Fruit fly (Drosophila melanogaster) whole organism, embryonic: ENCODE data around the gene MED19.
A peak's percentile ranks its signal among the peaks of the same experiment; 100 is the strongest.

Experiments
- Aef1 ChIP-seq: fragments of 200-800 bp; sonication (Bioruptor generic); IDR thresholded peaks from 3 replicates; pipeline ENCODE4 v1.3.6; 2022; ENCODE audit warnings: missing biosample characterization, missing genetic modification characterization
- CG10209 ChIP-seq: fragments of 200-800 bp; sonication (Bioruptor generic); optimal IDR thresholded peaks from 3 replicates; lab custom pipeline; 2017; ENCODE audit warnings: missing biosample characterization, mild to moderate bottlenecking, missing genetic modification characterization, missing genetic modification reagents
- CG12071 ChIP-seq: fragments of 200-800 bp; sonication (Bioruptor generic); optimal IDR thresholded peaks from 3 replicates; lab custom pipeline; 2018; ENCODE audit warnings: missing biosample characterization, mild to moderate bottlenecking, missing genetic modification characterization
- CG14860 ChIP-seq: fragments of 200-800 bp; sonication (Bioruptor generic); IDR thresholded peaks from 3 replicates; pipeline ENCODE4 v1.3.6; 2022; ENCODE audit warnings: missing biosample characterization, missing genetic modification characterization; ENCODE audit not compliant: partially characterized antibody
- CG15269 ChIP-seq: fragments of 200-800 bp; sonication (Bioruptor generic); optimal IDR thresholded peaks from 2 replicates; lab custom pipeline; 2018; ENCODE audit warnings: missing biosample characterization, mild to moderate bottlenecking, missing genetic modification characterization, moderate library complexity
- CG17359 ChIP-seq: fragments of 200-800 bp; sonication (Bioruptor generic); optimal IDR thresholded peaks from 3 replicates; lab custom pipeline; 2018; ENCODE audit warnings: missing biosample characterization, mild to moderate bottlenecking, missing genetic modification characterization, moderate library complexity
- CG17568 ChIP-seq: fragments of 200-800 bp; sonication (Bioruptor generic); optimal IDR thresholded peaks from 2 replicates; lab custom pipeline; 2018; ENCODE audit warnings: missing biosample characterization, mild to moderate bottlenecking, missing genetic modification characterization, moderate library complexity
- CG18619 ChIP-seq: fragments of 200-800 bp; sonication (Bioruptor generic); optimal IDR thresholded peaks from 3 replicates; lab custom pipeline; 2017; ENCODE audit warnings: missing biosample characterization, mild to moderate bottlenecking, missing genetic modification characterization
- CG34224 ChIP-seq: fragments of 200-800 bp; sonication (Bioruptor generic); IDR thresholded peaks from 3 replicates; pipeline ENCODE4 v1.3.6; 2022; ENCODE audit warnings: missing biosample characterization, missing genetic modification characterization; ENCODE audit not compliant: partially characterized antibody
- CG3726 ChIP-seq: fragments of 200-800 bp; sonication (Bioruptor generic); IDR thresholded peaks from 3 replicates; pipeline ENCODE4, ENCODE4 v1.3.6; 2022; ENCODE audit warnings: missing biosample characterization, missing genetic modification characterization
- CG4707 ChIP-seq: fragments of 200-800 bp; sonication (Bioruptor generic); optimal IDR thresholded peaks from 2 replicates; lab custom pipeline; 2018; ENCODE audit warnings: missing biosample characterization, mild to moderate bottlenecking, missing genetic modification characterization, moderate library complexity
- CG5180 ChIP-seq: fragments of 200-800 bp; sonication (Bioruptor generic); optimal IDR thresholded peaks from 3 replicates; lab custom pipeline; 2017; ENCODE audit warnings: missing biosample characterization, missing genetic modification characterization, mild to moderate bottlenecking, moderate library complexity, missing genetic modification reagents
- CG7987 ChIP-seq: fragments of 200-800 bp; sonication (Bioruptor generic); optimal IDR thresholded peaks from 2 replicates; lab custom pipeline; 2018; ENCODE audit warnings: missing biosample characterization, mild to moderate bottlenecking, missing genetic modification characterization, moderate library complexity
- CG8281 ChIP-seq: fragments of 200-800 bp; sonication (Bioruptor generic); optimal IDR thresholded peaks from 2 replicates; lab custom pipeline; 2018; ENCODE audit warnings: missing biosample characterization, mild to moderate bottlenecking, missing genetic modification characterization, moderate library complexity
- CG8359 ChIP-seq: fragments of 200-800 bp; sonication (Bioruptor generic); optimal IDR thresholded peaks from 2 replicates; lab custom pipeline; 2017; ENCODE audit warnings: missing biosample characterization, mild to moderate bottlenecking, missing genetic modification characterization, borderline replicate concordance
- CG9727 ChIP-seq: fragments of 200-800 bp; sonication (Bioruptor generic); optimal IDR thresholded peaks from 3 replicates; lab custom pipeline; 2017; ENCODE audit warnings: missing biosample characterization, mild to moderate bottlenecking, missing genetic modification characterization
- CrebB ChIP-seq: fragments of 200-800 bp; sonication (Bioruptor generic); optimal IDR thresholded peaks from 3 replicates; lab custom pipeline; 2018; ENCODE audit warnings: missing biosample characterization, mild to moderate bottlenecking, missing genetic modification characterization
- Dad ChIP-seq: fragments of 200-800 bp; sonication (Bioruptor generic); optimal IDR thresholded peaks from 3 replicates; lab custom pipeline; 2016; ENCODE audit warnings: missing biosample characterization, missing genetic modification characterization
- Dp ChIP-seq: fragments of 200-800 bp; sonication (Bioruptor generic); optimal IDR thresholded peaks from 2 replicates; lab custom pipeline; 2018; ENCODE audit warnings: missing biosample characterization, mild to moderate bottlenecking, missing genetic modification characterization, moderate library complexity
- E2f1 ChIP-seq: fragments of 200-800 bp; sonication (Bioruptor generic); IDR thresholded peaks from 2 replicates; pipeline ENCODE4 v1.3.6; 2022; ENCODE audit warnings: missing biosample characterization, missing genetic modification characterization
- E2f2 ChIP-seq: fragments of 200-800 bp; sonication (Bioruptor generic); IDR thresholded peaks from 2 replicates; pipeline ENCODE4 v1.3.6; 2022; ENCODE audit warnings: missing biosample characterization, missing genetic modification characterization
- Ets65A ChIP-seq: fragments of 200-800 bp; sonication (Bioruptor generic); peaks from one replicate; lab custom pipeline; 2016; ENCODE audit warnings: missing biosample characterization, missing genetic modification characterization
- Fer3 ChIP-seq: fragments of 200-800 bp; sonication (Bioruptor generic); optimal IDR thresholded peaks from 2 replicates; lab custom pipeline; 2018; ENCODE audit warnings: missing biosample characterization, mild to moderate bottlenecking, missing genetic modification characterization, moderate library complexity
- Hand ChIP-seq: fragments of 200-800 bp; sonication (Bioruptor generic); optimal IDR thresholded peaks from 2 replicates; lab custom pipeline; 2017; ENCODE audit warnings: mild to moderate bottlenecking, missing biosample characterization, missing genetic modification reagents, missing genetic modification characterization
- HmgZ ChIP-seq: fragments of 200-800 bp; sonication (Bioruptor generic); optimal IDR thresholded peaks from 2 replicates; lab custom pipeline; 2018; ENCODE audit warnings: missing biosample characterization, mild to moderate bottlenecking, missing genetic modification characterization
- Hsf ChIP-seq: fragments of 200-800 bp; sonication (Bioruptor generic); optimal IDR thresholded peaks from 3 replicates; lab custom pipeline; 2016; ENCODE audit warnings: missing biosample characterization, missing genetic modification characterization
- Mrtf ChIP-seq: fragments of 200-800 bp; sonication (Bioruptor generic); IDR thresholded peaks from 3 replicates; pipeline ENCODE4 v1.3.6; 2022; ENCODE audit warnings: missing biosample characterization, missing genetic modification characterization
- Oli ChIP-seq: fragments of 200-800 bp; sonication (Bioruptor generic); optimal IDR thresholded peaks from 2 replicates; lab custom pipeline; 2018; ENCODE audit warnings: missing biosample characterization, mild to moderate bottlenecking, missing genetic modification characterization, moderate library complexity
- Rfx ChIP-seq: fragments of 200-800 bp; sonication (Bioruptor generic); IDR thresholded peaks from 2 replicates; pipeline ENCODE4 v1.3.6; 2022; ENCODE audit warnings: missing biosample characterization, missing genetic modification characterization
- Sox102F ChIP-seq: fragments of 200-800 bp; sonication (Bioruptor generic); optimal IDR thresholded peaks from 2 replicates; lab custom pipeline; 2018; ENCODE audit warnings: missing biosample characterization, mild to moderate bottlenecking, missing genetic modification characterization, moderate library complexity
- Xrp1 ChIP-seq: fragments of 200-800 bp; sonication (Bioruptor generic); IDR thresholded peaks from 2 replicates; pipeline ENCODE4 v1.3.6; 2022; ENCODE audit warnings: missing biosample characterization, missing genetic modification characterization
- bigmax ChIP-seq: fragments of 200-800 bp; sonication (Bioruptor generic); optimal IDR thresholded peaks from 2 replicates; lab custom pipeline; 2018; ENCODE audit warnings: missing biosample characterization, mild to moderate bottlenecking, missing genetic modification characterization
- cas ChIP-seq: fragments of 200-800 bp; sonication (Bioruptor generic); IDR thresholded peaks from 2 replicates; pipeline ENCODE4 v1.3.6; 2022; ENCODE audit warnings: missing biosample characterization, missing genetic modification characterization
- chn ChIP-seq: fragments of 200-800 bp; sonication (Bioruptor generic); optimal IDR thresholded peaks from 2 replicates; lab custom pipeline; 2016; ENCODE audit warnings: missing biosample characterization, missing genetic modification characterization
- croc ChIP-seq: fragments of 200-800 bp; sonication (Bioruptor generic); conservative IDR thresholded peaks from 3 replicates; pipeline ENCODE4 v1.3.6; 2022; ENCODE audit warnings: missing biosample characterization, missing genetic modification characterization
- da ChIP-seq: fragments of 200-800 bp; sonication (Bioruptor generic); optimal IDR thresholded peaks from 2 replicates; lab custom pipeline; 2016; ENCODE audit warnings: missing biosample characterization, missing genetic modification characterization
- dm ChIP-seq: fragments of 200-800 bp; sonication (Bioruptor generic); optimal IDR thresholded peaks from 3 replicates; lab custom pipeline; 2016; ENCODE audit warnings: missing biosample characterization, missing genetic modification characterization
- dmrt99B ChIP-seq: fragments of 200-800 bp; sonication (Bioruptor generic); optimal IDR thresholded peaks from 2 replicates; lab custom pipeline; 2018; ENCODE audit warnings: missing biosample characterization, mild to moderate bottlenecking, missing genetic modification characterization, moderate library complexity
- dysf ChIP-seq: fragments of 200-800 bp; sonication (Bioruptor generic); IDR thresholded peaks from 3 replicates; pipeline ENCODE4 v1.3.6; 2022; ENCODE audit warnings: missing biosample characterization, missing genetic modification characterization
- emc ChIP-seq: fragments of 200-800 bp; sonication (Bioruptor generic); optimal IDR thresholded peaks from 2 replicates; lab custom pipeline; 2016; ENCODE audit warnings: missing biosample characterization, missing genetic modification characterization
- exex ChIP-seq: fragments of 200-800 bp; sonication (Bioruptor generic); optimal IDR thresholded peaks from 4 replicates; lab custom pipeline; 2018; ENCODE audit warnings: missing biosample characterization, mild to moderate bottlenecking, missing genetic modification characterization, moderate library complexity
- jigr1 ChIP-seq: fragments of 200-800 bp; sonication (Bioruptor generic); IDR thresholded peaks from 3 replicates; pipeline ENCODE4 v1.3.6; 2022; ENCODE audit warnings: missing biosample characterization, missing genetic modification characterization
- jing ChIP-seq: fragments of 200-800 bp; sonication (Bioruptor generic); optimal IDR thresholded peaks from 2 replicates; lab custom pipeline; 2018; ENCODE audit warnings: missing biosample characterization, mild to moderate bottlenecking, missing genetic modification characterization
- kni ChIP-seq: fragments of 200-800 bp; sonication (Bioruptor generic); optimal IDR thresholded peaks from 3 replicates; lab custom pipeline; 2017; ENCODE audit warnings: mild to moderate bottlenecking, missing biosample characterization, missing genetic modification reagents, missing genetic modification characterization
- otp ChIP-seq: fragments of 200-800 bp; sonication (Bioruptor generic); IDR thresholded peaks from 3 replicates; pipeline ENCODE4, ENCODE4 v1.3.6; 2022; ENCODE audit warnings: missing biosample characterization, missing genetic modification characterization
- psq ChIP-seq: fragments of 200-800 bp; sonication (Bioruptor generic); optimal IDR thresholded peaks from 2 replicates; lab custom pipeline; 2017; ENCODE audit warnings: missing biosample characterization, missing genetic modification characterization
- sima ChIP-seq: fragments of 200-800 bp; sonication (Bioruptor generic); optimal IDR thresholded peaks from 2 replicates; lab custom pipeline; 2016; ENCODE audit warnings: missing biosample characterization, missing genetic modification characterization
- sisA ChIP-seq: fragments of 200-800 bp; sonication (Bioruptor generic); IDR thresholded peaks from 2 replicates; pipeline ENCODE4 v1.3.6; 2022; ENCODE audit warnings: missing biosample characterization, missing genetic modification characterization
- sob ChIP-seq: fragments of 200-800 bp; sonication (Bioruptor generic); IDR thresholded peaks from 2 replicates; pipeline ENCODE4 v1.3.6; 2022; ENCODE audit warnings: missing biosample characterization, missing genetic modification characterization
- stc ChIP-seq: fragments of 200-800 bp; sonication (Bioruptor generic); IDR thresholded peaks from 2 replicates; pipeline ENCODE4 v1.3.6; 2022; ENCODE audit warnings: missing biosample characterization, missing genetic modification characterization
- z ChIP-seq: fragments of 200-800 bp; sonication (Bioruptor generic); IDR thresholded peaks from 3 replicates; pipeline ENCODE4 v1.3.6; 2022; ENCODE audit warnings: missing biosample characterization, missing genetic modification characterization

The MED19 gene

dm6 chr3L:17895815-17896275 is 49.5 kb upstream of the MED19 start, which contains the start of gene Tsp74F (continued):
- TF ChIP-seq chn (GFP tag; lab: Kevin White, UChicago), result no peak
- no peak for TF ChIP-seq croc (GFP tag; lab: Robert Waterston, UW)
- TF ChIP-seq sob (GFP tag; lab: Robert Waterston, UW), result no peak
- peak; percentile 21 for TF ChIP-seq CG4707 (GFP tag; lab: Kevin White, UChicago)
- TF ChIP-seq stc (GFP tag; lab: Robert Waterston, UW), result no peak
- no peak for TF ChIP-seq Rfx (GFP tag; lab: Robert Waterston, UW)
- no peak for TF ChIP-seq HmgZ (tag; lab: Kevin White, UChicago)
- peak; percentile 5 for TF ChIP-seq psq (GFP tag; lab: Kevin White, UChicago)
- TF ChIP-seq CG12071 (GFP tag; lab: Kevin White, UChicago), result peak; percentile 63
- no peak for TF ChIP-seq sima (GFP tag; lab: Kevin White, UChicago)
- peak; percentile 8 for TF ChIP-seq Sox102F (GFP tag; lab: Kevin White, UChicago)
- TF ChIP-seq emc (GFP tag; lab: Kevin White, UChicago), result no peak
- TF ChIP-seq Hsf (GFP tag; lab: Kevin White, UChicago), result no peak
- no peak for TF ChIP-seq Dad
- TF ChIP-seq Oli (tag; lab: Kevin White, UChicago), result no peak
- peak; percentile 43 for TF ChIP-seq dmrt99B (tag; lab: Kevin White, UChicago)
- TF ChIP-seq CG17359 (tag; lab: Kevin White, UChicago), result peak; percentile 14
- TF ChIP-seq CG14860, result no peak
- no peak for TF ChIP-seq Hand
- TF ChIP-seq CG34224, result no peak
- TF ChIP-seq bigmax (GFP tag; lab: Kevin White, UChicago), result no peak
- peak; percentile 21; the same call in 1 of the 3 replicates for TF ChIP-seq dysf (GFP tag; lab: Robert Waterston, UW)
- TF ChIP-seq Aef1 (GFP tag; lab: Robert Waterston, UW), result no peak
- TF ChIP-seq Dp (GFP tag; lab: Kevin White, UChicago), result no peak
- TF ChIP-seq E2f1 (GFP tag; lab: Robert Waterston, UW), result no peak
- TF ChIP-seq Mrtf (GFP tag; lab: Robert Waterston, UW), result no peak
- TF ChIP-seq kni (GFP tag; lab: Kevin White, UChicago), result peak; percentile 61
- TF ChIP-seq jigr1 (GFP tag; lab: Robert Waterston, UW), result no peak
- no peak for TF ChIP-seq cas
- no peak for TF ChIP-seq otp
- TF ChIP-seq CG18619 (GFP tag; lab: Kevin White, UChicago), result no peak
- no peak for TF ChIP-seq CG10209 (GFP tag; lab: Kevin White, UChicago)
- peak; percentile 43; the same call in 1 of the 3 replicates for TF ChIP-seq z (GFP tag; lab: Robert Waterston, UW)
- TF ChIP-seq Fer3 (tag; lab: Kevin White, UChicago), result no peak
- TF ChIP-seq exex (tag; lab: Kevin White, UChicago), result peak; percentile 11
- TF ChIP-seq jing (GFP tag; lab: Kevin White, UChicago), result no peak
- TF ChIP-seq CG3726 (GFP tag; lab: Robert Waterston, UW), result no peak
- TF ChIP-seq Ets65A (GFP tag; lab: Kevin White, UChicago), result no peak
- no peak for TF ChIP-seq E2f2 (GFP tag; lab: Robert Waterston, UW)
- no peak for TF ChIP-seq CG8359 (GFP tag; lab: Kevin White, UChicago)
- TF ChIP-seq CG9727 (GFP tag; lab: Kevin White, UChicago), result no peak
- TF ChIP-seq CG8281 (tag; lab: Kevin White, UChicago), result peak; percentile 7
- TF ChIP-seq CG5180 (GFP tag; lab: Kevin White, UChicago), result peak; percentile 19
- peak; percentile 3 for TF ChIP-seq CG15269 (tag; lab: Kevin White, UChicago)
- no peak for TF ChIP-seq CG7987
- no peak for TF ChIP-seq da (GFP tag; lab: Kevin White, UChicago)
- no peak for TF ChIP-seq dm (GFP tag; lab: Kevin White, UChicago)
- TF ChIP-seq sisA (GFP tag; lab: Robert Waterston, UW), result no peak
- peak; percentile 27 for TF ChIP-seq CrebB (tag; lab: Kevin White, UChicago)
- peak; percentile 43 for TF ChIP-seq CG17568 (GFP tag; lab: Kevin White, UChicago)
- 0 out of 2 replicates have a peak, but pooled peaks have one; percentile 11 for TF ChIP-seq Xrp1 (GFP tag; lab: Robert Waterston, UW)
